Worm (Caenorhabditis elegans) whole organism, midembryonic: ENCODE results near the gene Y73B6BL.270.

ENCODE experiments used
- T22C8.4 ChIP-seq: fragments of 200-800 bp; sonication (Bioruptor generic); IDR thresholded peaks from 2 replicates; pipeline ENCODE4 v1.3.6; 2022; ENCODE audit warnings: missing genetic modification characterization, missing compliant biosample characterization
- cog-1 ChIP-seq: sonication (generic microtip); optimal IDR thresholded peaks from 2 replicates; lab custom pipeline; 2016; ENCODE audit warnings: missing genetic modification characterization, missing compliant biosample characterization
- flt-1 ChIP-seq: fragments of 200-800 bp; sonication (Bioruptor generic); IDR thresholded peaks from 2 replicates; pipeline ENCODE4 v1.3.6; 2022; ENCODE audit warnings: missing genetic modification characterization, missing compliant biosample characterization
- klf-2 ChIP-seq: fragments of 200-800 bp; sonication (Bioruptor generic); conservative IDR thresholded peaks from 2 replicates; pipeline ENCODE4 v1.3.6; 2022; ENCODE audit warnings: missing genetic modification reagents, missing genetic modification characterization, missing compliant biosample characterization
- med-1 ChIP-seq: sonication (generic microtip); optimal IDR thresholded peaks from 2 replicates; lab custom pipeline; 2017; ENCODE audit warnings: missing genetic modification characterization, mild to moderate bottlenecking, missing compliant biosample characterization, antibody characterized with exemption, missing genetic modification reagents; ENCODE audit not compliant: insufficient read depth
- ref-1 ChIP-seq: fragments of 200-800 bp; sonication (Bioruptor generic); conservative IDR thresholded peaks from 2 replicates; pipeline ENCODE4 v1.3.6; 2022; ENCODE audit warnings: missing genetic modification reagents, missing genetic modification characterization, missing compliant biosample characterization
- tab-1 ChIP-seq: fragments of 200-800 bp; sonication (Bioruptor generic); IDR thresholded peaks from 2 replicates; pipeline ENCODE4 v1.3.6; 2022; ENCODE audit warnings: missing genetic modification characterization, missing compliant biosample characterization
- ztf-23 ChIP-seq: fragments of 200-800 bp; sonication (Bioruptor generic); IDR thresholded peaks from 2 replicates; pipeline ENCODE4 v1.3.6; 2022; ENCODE audit warnings: missing genetic modification reagents, missing genetic modification characterization, missing compliant biosample characterization
- ztf-29 ChIP-seq: fragments of 200-800 bp; sonication (Bioruptor generic); IDR thresholded peaks from 2 replicates; pipeline ENCODE4 v1.3.6; 2022; ENCODE audit warnings: missing genetic modification reagents, missing genetic modification characterization, missing compliant biosample characterization

Gene Y73B6BL.270

ce11 chrIV:6372267-6372666, 7.1 kb downstream of the Y73B6BL.270 start:
- no peak for TF ChIP-seq ref-1 (GFP tag; lab: Robert Waterston, UW)
- TF ChIP-seq cog-1: no peak
- TF ChIP-seq ztf-23 (GFP tag; lab: Robert Waterston, UW): no peak
- TF ChIP-seq med-1 (GFP tag; lab: Kevin White, UChicago): no peak
- no peak for TF ChIP-seq T22C8.4
- TF ChIP-seq klf-2 (GFP tag; lab: Robert Waterston, UW): no peak
- no peak for TF ChIP-seq tab-1
- TF ChIP-seq ztf-29 (GFP tag; lab: Robert Waterston, UW): no peak
- TF ChIP-seq flt-1 (GFP tag; lab: Robert Waterston, UW): no peak

- no peak for TF ChIP-seq med-1 (GFP tag; lab: Kevin White, UChicago)
- no peak for TF ChIP-seq ztf-23 (GFP tag; lab: Robert Waterston, UW)
- TF ChIP-seq cog-1: no peak
- no peak for TF ChIP-seq ztf-29 (GFP tag; lab: Robert Waterston, UW)
- no peak for TF ChIP-seq klf-2 (GFP tag; lab: Robert Waterston, UW)
- no peak for TF ChIP-seq tab-1
- no peak for TF ChIP-seq ref-1 (GFP tag; lab: Robert Waterston, UW)
- TF ChIP-seq flt-1 (GFP tag; lab: Robert Waterston, UW): no peak
- TF ChIP-seq T22C8.4: no peak
Observed at ce11 chrIV:6372993-6373392, 7.8 kb downstream of the Y73B6BL.270 start, which contains the start of gene smg-3. Gene smg-3 (minus strand): TSS chrIV:6373093.

- TF ChIP-seq ztf-23 (GFP tag; lab: Robert Waterston, UW) (no peak), klf-2 (GFP tag; lab: Robert Waterston, UW) (no peak), ztf-29 (GFP tag; lab: Robert Waterston, UW) (no peak), tab-1 (no peak), T22C8.4 (no peak), med-1 (GFP tag; lab: Kevin White, UChicago) (no peak), ref-1 (GFP tag; lab: Robert Waterston, UW) (no peak), flt-1 (GFP tag; lab: Robert Waterston, UW) (no peak), cog-1 (no peak)
Observed at ce11 chrIV:6373721-6374120, 8.6 kb downstream of the Y73B6BL.270 start.

- TF ChIP-seq flt-1 (GFP tag; lab: Robert Waterston, UW): no peak
- TF ChIP-seq cog-1: no peak
- no peak for TF ChIP-seq ztf-23 (GFP tag; lab: Robert Waterston, UW)
- no peak for TF ChIP-seq klf-2 (GFP tag; lab: Robert Waterston, UW)
- no peak for TF ChIP-seq T22C8.4
- TF ChIP-seq med-1 (GFP tag; lab: Kevin White, UChicago): no peak
- TF ChIP-seq ref-1 (GFP tag; lab: Robert Waterston, UW): no peak
- no peak for TF ChIP-seq tab-1
- TF ChIP-seq ztf-29 (GFP tag; lab: Robert Waterston, UW): no peak
Observed at ce11 chrIV:6376473-6377115, 11.4 kb downstream of the Y73B6BL.270 start, which contains the start of the genes hrpf-2 and bli-6. Gene hrpf-2 (minus strand): TSS chrIV:6376523. Gene bli-6 (plus strand): TSS chrIV:6377065.

ce11 chrIV:6377335-6378069, 12.4 kb downstream of the Y73B6BL.270 start:
- TF ChIP-seq ztf-29 (GFP tag; lab: Robert Waterston, UW) (no peak), med-1 (GFP tag; lab: Kevin White, UChicago) (no peak), ref-1 (GFP tag; lab: Robert Waterston, UW) (no peak), flt-1 (GFP tag; lab: Robert Waterston, UW) (no peak), T22C8.4 (no peak), cog-1 (no peak), ztf-23 (GFP tag; lab: Robert Waterston, UW) (no peak), tab-1 (no peak), klf-2 (GFP tag; lab: Robert Waterston, UW) (no peak)

ce11 chrIV:6378398-6378797, 13.3 kb downstream of the Y73B6BL.270 start:
- TF ChIP-seq ref-1 (GFP tag; lab: Robert Waterston, UW) (no peak), cog-1 (no peak), klf-2 (GFP tag; lab: Robert Waterston, UW) (no peak), ztf-23 (GFP tag; lab: Robert Waterston, UW) (no peak), ztf-29 (GFP tag; lab: Robert Waterston, UW) (no peak), tab-1 (no peak), flt-1 (GFP tag; lab: Robert Waterston, UW) (no peak), T22C8.4 (no peak), med-1 (GFP tag; lab: Kevin White, UChicago) (no peak)

- no peak for TF ChIP-seq flt-1 (GFP tag; lab: Robert Waterston, UW)
- no peak for TF ChIP-seq ref-1 (GFP tag; lab: Robert Waterston, UW)
- TF ChIP-seq cog-1: no peak
- no peak for TF ChIP-seq med-1 (GFP tag; lab: Kevin White, UChicago)
- no peak for TF ChIP-seq T22C8.4
- TF ChIP-seq klf-2 (GFP tag; lab: Robert Waterston, UW): no peak
Observed at ce11 chrIV:6383970-6384369, 18.8 kb downstream of the Y73B6BL.270 start, which contains the start of gene shl-1. Gene shl-1 (minus strand): TSS chrIV:6384070.

ce11 chrIV:6385010-6385409, 19.9 kb downstream of the Y73B6BL.270 start:
- TF ChIP-seq flt-1 (GFP tag; lab: Robert Waterston, UW) (no peak), ztf-29 (GFP tag; lab: Robert Waterston, UW) (no peak), ztf-23 (GFP tag; lab: Robert Waterston, UW) (no peak), T22C8.4 (no peak)

- no peak for TF ChIP-seq klf-2 (GFP tag; lab: Robert Waterston, UW)
- TF ChIP-seq ref-1 (GFP tag; lab: Robert Waterston, UW): no peak
- TF ChIP-seq ztf-23 (GFP tag; lab: Robert Waterston, UW): no peak
- TF ChIP-seq cog-1: no peak
- no peak for TF ChIP-seq flt-1 (GFP tag; lab: Robert Waterston, UW)
- TF ChIP-seq T22C8.4: no peak
- TF ChIP-seq tab-1: no peak
- TF ChIP-seq med-1 (GFP tag; lab: Kevin White, UChicago): no peak
- TF ChIP-seq ztf-29 (GFP tag; lab: Robert Waterston, UW): no peak
Observed at ce11 chrIV:6388550-6388949, 23.4 kb downstream of the Y73B6BL.270 start.
